Worm (Caenorhabditis elegans) whole organism, late embryonic: ENCODE measurements around the gene T01H3.2.

ENCODE experiments used
- F13H6.1 ChIP-seq: sonication (generic microtip); optimal IDR thresholded peaks from 2 replicates; lab custom pipeline; 2016; ENCODE audit warnings: missing genetic modification characterization, missing compliant biosample characterization
- ama-1 ChIP-seq: fragments of 150-350 bp; optimal IDR thresholded peaks from 2 replicates; lab custom pipeline; 2014
- ceh-14 ChIP-seq: sonication (generic microtip); optimal IDR thresholded peaks from 2 replicates; lab custom pipeline; 2016; ENCODE audit warnings: missing genotype, missing genetic modification characterization, missing compliant biosample characterization
- ets-4 ChIP-seq: sonication (generic microtip); optimal IDR thresholded peaks from 2 replicates; lab custom pipeline; 2016; ENCODE audit warnings: missing genetic modification characterization, missing compliant biosample characterization
- fkh-10 ChIP-seq: fragments of 150-350 bp; optimal IDR thresholded peaks from 2 replicates; lab custom pipeline; 2014; ENCODE audit warnings: missing biosample characterization, missing genetic modification reagents, missing genetic modification characterization
- hlh-13 ChIP-seq: fragments of 200-800 bp; sonication (Bioruptor generic); optimal IDR thresholded peaks from 2 replicates; lab custom pipeline; 2018; ENCODE audit warnings: mild to moderate bottlenecking, missing genetic modification characterization, missing compliant biosample characterization
- nhr-11 ChIP-seq: fragments of 150-350 bp; optimal IDR thresholded peaks from 2 replicates; lab custom pipeline; 2014; ENCODE audit warnings: missing biosample characterization, missing genetic modification characterization
- pha-4 ChIP-seq: fragments of 150-350 bp; optimal IDR thresholded peaks from 2 replicates; lab custom pipeline; 2018; ENCODE audit warnings: missing biosample characterization, missing genetic modification reagents, missing genetic modification characterization
- sox-2 ChIP-seq: fragments of 200-800 bp; sonication (Bioruptor generic); IDR thresholded peaks from 2 replicates; pipeline ENCODE4 v1.3.6; 2022; ENCODE audit warnings: missing genetic modification reagents, missing genetic modification characterization, missing compliant biosample characterization

- TF ChIP-seq ama-1 (lab: Kevin White, UChicago): no peak
- TF ChIP-seq ets-4 (tag; lab: Kevin White, UChicago): no peak
- TF ChIP-seq fkh-10: no peak
- TF ChIP-seq pha-4 (tag; lab: Kevin White, UChicago): no peak
- no peak for TF ChIP-seq nhr-11
- no peak for TF ChIP-seq sox-2
- no peak for TF ChIP-seq F13H6.1 (tag; lab: Kevin White, UChicago)
- no peak for TF ChIP-seq ceh-14
- TF ChIP-seq hlh-13 (GFP tag; lab: Kevin White, UChicago): no peak
Observed at ce11 chrII:7877744-7878468, at the start of gene T01H3.2.
